Worm (Caenorhabditis elegans) whole organism, L4/young adult: Measurements from ENCODE around the gene cutl-1.

Experiments used
- W03F9.2 ChIP-seq: fragments of 150-350 bp; optimal IDR thresholded peaks from 2 replicates; lab custom pipeline; 2014; ENCODE audit warnings: missing biosample characterization, missing genetic modification characterization
- dao-5 ChIP-seq: sonication (generic microtip); optimal IDR thresholded peaks from 2 replicates; lab custom pipeline; 2016; ENCODE audit warnings: missing genotype, missing genetic modification characterization, moderate library complexity, missing compliant biosample characterization
- him-1 ChIP-seq: sonication (generic microtip); optimal IDR thresholded peaks from 2 replicates; lab custom pipeline; 2016; ENCODE audit warnings: missing genotype, missing genetic modification reagents, missing genetic modification characterization, missing compliant biosample characterization

ce11 chrV:13389454-13389853 is 16.5 kb downstream of the cutl-1 start:
- no peak for TF ChIP-seq W03F9.2 (tag; lab: Kevin White, UChicago)
- no peak for TF ChIP-seq him-1 (tag; lab: Kevin White, UChicago)
- no peak for TF ChIP-seq dao-5 (tag; lab: Kevin White, UChicago)
